Worm (Caenorhabditis elegans): ENCODE data around the gene rnp-3.

- TF ChIP-seq let-607 (tag; optimal IDR thresholded peaks at IDR 0.05) (no peak), F55B11.4 (tag; optimal IDR thresholded peaks at IDR 0.05; ENCODE audit: borderline replicate concordance, insufficient read depth) (no peak), dpl-1 (GFP tag; optimal IDR thresholded peaks at IDR 0.05) (no peak), Y67H2A.10 (GFP tag; conservative IDR thresholded peaks at IDR 0.05) (no peak), gei-17 (GFP tag; optimal IDR thresholded peaks at IDR 0.05) (no peak), chd-7 (tag; optimal IDR thresholded peaks at IDR 0.05) (no peak), snpc-4 (GFP tag; optimal IDR thresholded peaks at IDR 0.05) (no peak), snpc-4 (tag; optimal IDR thresholded peaks at IDR 0.05) (peak in 1 of 4 experiments; percentile 3), nfya-2 (GFP tag; IDR thresholded peaks at IDR 0.05) (no peak), F10E7.11 (tag; optimal IDR thresholded peaks at IDR 0.05) (no peak), lir-1 (GFP tag; conservative IDR thresholded peaks at IDR 0.05) (no peak), F37B4.10 (GFP tag; IDR thresholded peaks at IDR 0.05) (no peak)
These were observed 2.2 kb upstream of the rnp-3 start, which contains the start of the genes K08D10.13 and rnp-2 for ce11 chrIV:4171531-4172163.

All from whole organism, young adult.